Fruit fly (Drosophila melanogaster) whole organism, embryonic: ENCODE measurements around the gene gdl.
A peak's percentile ranks its signal among the peaks of the same experiment; 100 is the strongest.

Source experiments
- ATbp ChIP-seq: fragments of 200-800 bp; sonication (Bioruptor generic); optimal IDR thresholded peaks from 2 replicates; lab custom pipeline; 2017; ENCODE audit warnings: missing biosample characterization, mild to moderate bottlenecking, missing genetic modification characterization, missing genetic modification reagents
- CG1024 ChIP-seq: fragments of 200-800 bp; sonication (Bioruptor generic); IDR thresholded peaks from 2 replicates; pipeline ENCODE4 v1.3.6; 2022; ENCODE audit warnings: missing biosample characterization, missing genetic modification characterization
- CG10274 ChIP-seq: fragments of 200-800 bp; sonication (Bioruptor generic); optimal IDR thresholded peaks from 3 replicates; lab custom pipeline; 2017; ENCODE audit warnings: missing biosample characterization, mild to moderate bottlenecking, missing genetic modification characterization
- CG11695 ChIP-seq: fragments of 200-800 bp; sonication (Bioruptor generic); IDR thresholded peaks from 3 replicates; pipeline ENCODE4 v1.3.6; 2022; ENCODE audit warnings: missing biosample characterization, missing genetic modification characterization
- CG12391 ChIP-seq: fragments of 200-800 bp; sonication (Bioruptor generic); optimal IDR thresholded peaks from 3 replicates; lab custom pipeline; 2018; ENCODE audit warnings: missing biosample characterization, mild to moderate bottlenecking, missing genetic modification characterization, moderate library complexity
- CG16779 ChIP-seq: fragments of 200-800 bp; sonication (Bioruptor generic); IDR thresholded peaks from 2 replicates; pipeline ENCODE4 v1.3.6; 2022; ENCODE audit warnings: missing biosample characterization, missing genetic modification characterization
- CG18599 ChIP-seq: fragments of 200-800 bp; sonication (Bioruptor generic); optimal IDR thresholded peaks from 3 replicates; lab custom pipeline; 2017; ENCODE audit warnings: missing biosample characterization, missing genetic modification characterization, mild to moderate bottlenecking, moderate library complexity, missing genetic modification reagents
- CG2875 ChIP-seq: fragments of 200-800 bp; sonication (Bioruptor generic); optimal IDR thresholded peaks from 2 replicates; lab custom pipeline; 2017; ENCODE audit warnings: missing biosample characterization, mild to moderate bottlenecking, missing genetic modification characterization, missing genetic modification reagents
- CG34224 ChIP-seq: fragments of 200-800 bp; sonication (Bioruptor generic); IDR thresholded peaks from 3 replicates; pipeline ENCODE4 v1.3.6; 2022; ENCODE audit warnings: missing biosample characterization, missing genetic modification characterization; ENCODE audit not compliant: partially characterized antibody
- CG34376 ChIP-seq: fragments of 200-800 bp; sonication (Bioruptor generic); optimal IDR thresholded peaks from 2 replicates; lab custom pipeline; 2018; ENCODE audit warnings: missing biosample characterization, mild to moderate bottlenecking, missing genetic modification characterization
- CG3847 ChIP-seq: fragments of 200-800 bp; sonication (Bioruptor generic); IDR thresholded peaks from 2 replicates; pipeline ENCODE4 v1.3.6; 2022; ENCODE audit warnings: missing biosample characterization, missing genetic modification characterization
- CG4360 ChIP-seq: fragments of 200-800 bp; sonication (Bioruptor generic); IDR thresholded peaks from 2 replicates; pipeline ENCODE4 v1.3.6; 2022; ENCODE audit warnings: missing biosample characterization, missing genetic modification characterization
- CG5180 ChIP-seq: fragments of 200-800 bp; sonication (Bioruptor generic); optimal IDR thresholded peaks from 3 replicates; lab custom pipeline; 2017; ENCODE audit warnings: missing biosample characterization, missing genetic modification characterization, mild to moderate bottlenecking, moderate library complexity, missing genetic modification reagents
- CG6854 ChIP-seq: fragments of 200-800 bp; sonication (Bioruptor generic); optimal IDR thresholded peaks from 3 replicates; lab custom pipeline; 2017; ENCODE audit warnings: missing biosample characterization, mild to moderate bottlenecking, missing genetic modification characterization
- CG7357 ChIP-seq: fragments of 200-800 bp; sonication (Bioruptor generic); IDR thresholded peaks from 3 replicates; pipeline ENCODE4 v1.3.6; 2022; ENCODE audit warnings: missing biosample characterization, missing genetic modification characterization
- CG7987 ChIP-seq: fragments of 200-800 bp; sonication (Bioruptor generic); optimal IDR thresholded peaks from 2 replicates; lab custom pipeline; 2018; ENCODE audit warnings: missing biosample characterization, mild to moderate bottlenecking, missing genetic modification characterization, moderate library complexity
- CG8388 ChIP-seq: fragments of 200-800 bp; sonication (Bioruptor generic); optimal IDR thresholded peaks from 2 replicates; lab custom pipeline; 2019; ENCODE audit warnings: missing biosample characterization, mild to moderate bottlenecking, missing genetic modification characterization, moderate library complexity
- CG9215 ChIP-seq: fragments of 200-800 bp; sonication (Bioruptor generic); IDR thresholded peaks from 2 replicates; pipeline ENCODE4 v1.3.6; 2022; ENCODE audit warnings: missing biosample characterization, missing genetic modification characterization
- CG9797 ChIP-seq: fragments of 200-800 bp; sonication (Bioruptor generic); optimal IDR thresholded peaks from 3 replicates; lab custom pipeline; 2018; ENCODE audit warnings: missing biosample characterization, mild to moderate bottlenecking, missing genetic modification characterization
- CG9932 ChIP-seq: fragments of 200-800 bp; sonication (Bioruptor generic); IDR thresholded peaks from 2 replicates; pipeline ENCODE4 v1.3.6; 2022; ENCODE audit warnings: missing biosample characterization, missing genetic modification characterization
- Dad ChIP-seq: fragments of 200-800 bp; sonication (Bioruptor generic); optimal IDR thresholded peaks from 3 replicates; lab custom pipeline; 2016; ENCODE audit warnings: missing biosample characterization, missing genetic modification characterization
- H2.0 ChIP-seq: fragments of 200-800 bp; sonication (Bioruptor generic); IDR thresholded peaks from 2 replicates; pipeline ENCODE4 v1.3.6; 2022; ENCODE audit warnings: missing biosample characterization, missing genetic modification characterization
- HLH4C ChIP-seq: fragments of 200-800 bp; sonication (Bioruptor generic); IDR thresholded peaks from 3 replicates; pipeline ENCODE4 v1.3.6; 2022; ENCODE audit warnings: missing biosample characterization, missing genetic modification characterization; ENCODE audit not compliant: partially characterized antibody
- Hey ChIP-seq: fragments of 200-800 bp; sonication (Bioruptor generic); optimal IDR thresholded peaks from 3 replicates; lab custom pipeline; 2018; ENCODE audit warnings: missing biosample characterization, mild to moderate bottlenecking, missing genetic modification characterization
- Lim3 ChIP-seq: fragments of 200-800 bp; sonication (Bioruptor generic); IDR thresholded peaks from 2 replicates; pipeline ENCODE4 v1.3.6; 2022; ENCODE audit warnings: missing biosample characterization, missing genetic modification characterization
- MESR4 ChIP-seq: fragments of 200-800 bp; sonication (Bioruptor generic); optimal IDR thresholded peaks from 2 replicates; lab custom pipeline; 2018; ENCODE audit warnings: missing biosample characterization, mild to moderate bottlenecking, missing genetic modification characterization, moderate library complexity
- Mrtf ChIP-seq: fragments of 200-800 bp; sonication (Bioruptor generic); IDR thresholded peaks from 3 replicates; pipeline ENCODE4 v1.3.6; 2022; ENCODE audit warnings: missing biosample characterization, missing genetic modification characterization
- Nf-YB ChIP-seq: fragments of 200-800 bp; sonication (Bioruptor generic); optimal IDR thresholded peaks from 3 replicates; lab custom pipeline; 2019; ENCODE audit warnings: missing biosample characterization, mild to moderate bottlenecking, missing genetic modification characterization, moderate library complexity
- Oaz ChIP-seq: fragments of 200-800 bp; sonication (Bioruptor generic); IDR thresholded peaks from 2 replicates; pipeline ENCODE4 v1.3.6; 2022; ENCODE audit warnings: missing biosample characterization, missing genetic modification characterization
- Opbp ChIP-seq: fragments of 200-800 bp; sonication (Bioruptor generic); IDR thresholded peaks from 3 replicates; pipeline ENCODE4 v1.3.6; 2022; ENCODE audit warnings: missing biosample characterization, missing genetic modification characterization; ENCODE audit not compliant: partially characterized antibody
- Poxn ChIP-seq: fragments of 200-800 bp; sonication (Bioruptor generic); IDR thresholded peaks from 2 replicates; pipeline ENCODE4 v1.3.6; 2022; ENCODE audit warnings: missing biosample characterization, missing genetic modification characterization
- ara ChIP-seq: fragments of 200-800 bp; sonication (Bioruptor generic); IDR thresholded peaks from 2 replicates; pipeline ENCODE4 v1.3.6; 2022; ENCODE audit warnings: missing biosample characterization, missing genetic modification characterization
- cg ChIP-seq: fragments of 200-800 bp; sonication (Bioruptor generic); optimal IDR thresholded peaks from 3 replicates; lab custom pipeline; 2019; ENCODE audit warnings: missing biosample characterization, mild to moderate bottlenecking, missing genetic modification characterization, moderate library complexity
- croc ChIP-seq: fragments of 200-800 bp; sonication (Bioruptor generic); conservative IDR thresholded peaks from 3 replicates; pipeline ENCODE4 v1.3.6; 2022; ENCODE audit warnings: missing biosample characterization, missing genetic modification characterization
- crp ChIP-seq, 2 experiments: fragments of 200-800 bp; sonication (Bioruptor generic); optimal IDR thresholded peaks; 2 replicates in 1 of 2; 3 replicates in 1 of 2; lab custom pipeline; 2017; ENCODE audit warnings: missing biosample characterization in 2 of 2, missing genetic modification characterization in 2 of 2, mild to moderate bottlenecking in 1 of 2, moderate library complexity in 1 of 2
- dm ChIP-seq: fragments of 200-800 bp; sonication (Bioruptor generic); optimal IDR thresholded peaks from 3 replicates; lab custom pipeline; 2016; ENCODE audit warnings: missing biosample characterization, missing genetic modification characterization
- dmrt99B ChIP-seq: fragments of 200-800 bp; sonication (Bioruptor generic); optimal IDR thresholded peaks from 2 replicates; lab custom pipeline; 2018; ENCODE audit warnings: missing biosample characterization, mild to moderate bottlenecking, missing genetic modification characterization, moderate library complexity
- exex ChIP-seq: fragments of 200-800 bp; sonication (Bioruptor generic); optimal IDR thresholded peaks from 4 replicates; lab custom pipeline; 2018; ENCODE audit warnings: missing biosample characterization, mild to moderate bottlenecking, missing genetic modification characterization, moderate library complexity
- ftz-f1 ChIP-seq: fragments of 200-800 bp; sonication (Bioruptor generic); optimal IDR thresholded peaks from 2 replicates; lab custom pipeline; 2016; ENCODE audit warnings: missing biosample characterization, missing genetic modification characterization
- grau ChIP-seq: fragments of 200-800 bp; optimal IDR thresholded peaks from 3 replicates; lab custom pipeline; 2019; ENCODE audit warnings: missing biosample characterization, mild to moderate bottlenecking, missing genetic modification characterization, moderate library complexity
- gsb ChIP-seq: fragments of 200-800 bp; sonication (Bioruptor generic); IDR thresholded peaks from 2 replicates; pipeline ENCODE4 v1.3.6; 2022; ENCODE audit warnings: missing biosample characterization, missing genetic modification characterization
- nmo ChIP-seq: fragments of 200-800 bp; sonication (Bioruptor generic); optimal IDR thresholded peaks from 2 replicates; lab custom pipeline; 2018; ENCODE audit warnings: missing biosample characterization, mild to moderate bottlenecking, missing genetic modification characterization, moderate library complexity
- prd ChIP-seq, 3 experiments: fragments of >200 bp in 2 of 3; fragments of 200-800 bp in 1 of 3; sonication (Bioruptor generic) in 1 of 3; optimal IDR thresholded peaks in 2 of 3; IDR thresholded peaks in 1 of 3; 2 replicates in 2 of 3; 3 replicates in 1 of 3; pipeline versions ENCODE4 v1.3.6 to Lab custom; 2017 to 2022; ENCODE audit warnings: missing biosample characterization in 1 of 3, missing genetic modification characterization in 1 of 3
- salm ChIP-seq: fragments of 200-800 bp; sonication (Bioruptor generic); optimal IDR thresholded peaks from 2 replicates; lab custom pipeline; 2018; ENCODE audit warnings: missing biosample characterization, mild to moderate bottlenecking, missing genetic modification characterization
- sc ChIP-seq, 3 experiments: fragments of >200 bp in 2 of 3; fragments of 200-800 bp in 1 of 3; sonication (Bioruptor generic) in 1 of 3; optimal IDR thresholded peaks; 2 replicates in 2 of 3; 3 replicates in 1 of 3; lab custom pipeline; 2017; ENCODE audit warnings: mild to moderate bottlenecking in 1 of 3, missing biosample characterization in 1 of 3, missing genetic modification characterization in 1 of 3, missing genetic modification reagents in 1 of 3
- scrt ChIP-seq: fragments of 200-800 bp; sonication (Bioruptor generic); optimal IDR thresholded peaks from 2 replicates; lab custom pipeline; 2018; ENCODE audit warnings: missing biosample characterization, mild to moderate bottlenecking, missing genetic modification characterization, moderate library complexity
- tgo ChIP-seq: fragments of 200-800 bp; sonication (Bioruptor generic); IDR thresholded peaks from 3 replicates; pipeline ENCODE4 v1.3.6; 2022; ENCODE audit warnings: missing biosample characterization, missing genetic modification characterization

gdl gene

dm6 chr3L:15500813-15501645, 8.2 kb upstream of the gdl start, which contains the start of gene CG7272 (continued):
- TF ChIP-seq CG6854 (GFP tag; lab: Kevin White, UChicago) (no peak), CG18599 (GFP tag; lab: Kevin White, UChicago) (no peak), sc (optimal IDR thresholded peaks at IDR 0.05; lab: Kevin White, UChicago) (no peak), sc (GFP tag; optimal IDR thresholded peaks at IDR 0.05; lab: Kevin White, UChicago) (no peak), CG2875 (GFP tag; lab: Kevin White, UChicago) (no peak), scrt (no peak), CG9797 (GFP tag; lab: Kevin White, UChicago) (peak; percentile 22), Poxn (no peak), CG34376 (GFP tag; lab: Kevin White, UChicago) (peak; percentile 52), CG7357 (GFP tag; lab: Robert Waterston, UW) (no peak), grau (tag; lab: Kevin White, UChicago) (no peak), exex (tag; lab: Kevin White, UChicago) (no peak), CG1024 (GFP tag; lab: Robert Waterston, UW) (no peak), crp (GFP tag; optimal IDR thresholded peaks at IDR 0.05; lab: Kevin White, UChicago) (peak in 1 of 2 experiments; percentile 5), Dad (GFP tag; lab: Kevin White, UChicago) (no peak), ftz-f1 (peak; percentile 84), CG3847 (GFP tag; lab: Robert Waterston, UW) (peak; percentile 40; the same call in 1 of the 2 replicates), salm (no peak), CG9932 (GFP tag; lab: Robert Waterston, UW) (peak; percentile 36; the same call in 1 of the 2 replicates), dmrt99B (tag; lab: Kevin White, UChicago) (no peak), tgo (no peak), Nf-YB (no peak), croc (GFP tag; lab: Robert Waterston, UW) (no peak), Lim3 (GFP tag; lab: Robert Waterston, UW) (no peak), CG9215 (GFP tag; lab: Robert Waterston, UW) (no peak), Mrtf (no peak), MESR4 (peak; percentile 9), dm (GFP tag; lab: Kevin White, UChicago) (no peak), CG4360 (GFP tag; lab: Robert Waterston, UW) (no peak), gsb (GFP tag; lab: Robert Waterston, UW) (no peak), Opbp (no peak), CG12391 (tag; lab: Kevin White, UChicago) (no peak), nmo (GFP tag; lab: Kevin White, UChicago) (peak; percentile 19), H2.0 (GFP tag; lab: Robert Waterston, UW) (no peak), cg (no peak), Hey (tag; lab: Kevin White, UChicago) (peak; percentile 2), CG5180 (GFP tag; lab: Kevin White, UChicago) (no peak), HLH4C (GFP tag; lab: Robert Waterston, UW) (peak; percentile 50; the same call in 2 of the 3 replicates), CG16779 (GFP tag; lab: Robert Waterston, UW) (no peak), CG10274 (GFP tag; lab: Kevin White, UChicago) (peak; percentile 29), CG34224 (GFP tag; lab: Robert Waterston, UW) (peak; percentile 42; the same call in 2 of the 3 replicates), ara (GFP tag; lab: Robert Waterston, UW) (no peak), ATbp (GFP tag; lab: Kevin White, UChicago) (peak; percentile 19), CG7987 (GFP tag; lab: Kevin White, UChicago) (peak; percentile 26), CG11695 (GFP tag; lab: Robert Waterston, UW) (no peak), CG8388 (GFP tag; lab: Kevin White, UChicago) (no peak), Oaz (GFP tag; lab: Robert Waterston, UW) (no peak), prd (optimal IDR thresholded peaks at IDR 0.05; lab: Kevin White, UChicago) (no peak), prd (GFP tag; IDR thresholded peaks at IDR 0.05; lab: Robert Waterston, UW) (no peak; the same call in 2 of the 3 replicates)
